Worm (Caenorhabditis elegans) whole organism, L4/young adult: ENCODE measurements around the gene sre-55.

Experiments
- W03F9.2 ChIP-seq: fragments of 150-350 bp; optimal IDR thresholded peaks from 2 replicates; lab custom pipeline; 2014; ENCODE audit warnings: missing biosample characterization, missing genetic modification characterization
- him-1 ChIP-seq: sonication (generic microtip); optimal IDR thresholded peaks from 2 replicates; lab custom pipeline; 2016; ENCODE audit warnings: missing genotype, missing genetic modification reagents, missing genetic modification characterization, missing compliant biosample characterization

- TF ChIP-seq him-1 (tag; lab: Kevin White, UChicago) (no peak), W03F9.2 (no peak)
Measured at ce11 chrII:12339644-12340043, 10.6 kb downstream of the sre-55 start, which contains the start of gene sop-2.
